Fruit fly (Drosophila melanogaster) whole organism, prepupa: ENCODE data around the gene mRpL45.

Experiments used
- CG10631 ChIP-seq: fragments of 200-800 bp; sonication (Bioruptor generic); optimal IDR thresholded peaks from 2 replicates; lab custom pipeline; 2016; ENCODE audit warnings: missing biosample characterization, missing genetic modification characterization
- CG11294 ChIP-seq: fragments of 200-800 bp; sonication (Bioruptor generic); IDR thresholded peaks from 2 replicates; pipeline ENCODE4 v1.3.6; 2022; ENCODE audit warnings: missing biosample characterization, missing genetic modification characterization
- CG31627 ChIP-seq: fragments of 200-800 bp; sonication (Bioruptor generic); optimal IDR thresholded peaks from 3 replicates; lab custom pipeline; 2016; ENCODE audit warnings: missing biosample characterization, missing genetic modification characterization
- CG6854 ChIP-seq: fragments of 200-800 bp; sonication (Bioruptor generic); optimal IDR thresholded peaks from 2 replicates; lab custom pipeline; 2017; ENCODE audit warnings: missing biosample characterization, mild to moderate bottlenecking, missing genetic modification characterization
- Gug ChIP-seq: fragments of 200-800 bp; sonication (Bioruptor generic); IDR thresholded peaks from 2 replicates; pipeline ENCODE4 v1.3.6; 2022; ENCODE audit warnings: missing biosample characterization, missing genetic modification characterization
- Sox15 ChIP-seq: fragments of 200-800 bp; sonication (Bioruptor generic); optimal IDR thresholded peaks from 3 replicates; lab custom pipeline; 2016; ENCODE audit warnings: missing biosample characterization, missing genetic modification characterization
- lz ChIP-seq: fragments of 200-800 bp; sonication (Bioruptor generic); optimal IDR thresholded peaks from 3 replicates; lab custom pipeline; 2016; ENCODE audit warnings: missing biosample characterization, missing genetic modification characterization
- svp ChIP-seq: fragments of 200-800 bp; sonication (Bioruptor generic); peaks from one replicate; lab custom pipeline; 2016; ENCODE audit warnings: missing biosample characterization, missing genetic modification characterization

DNA sequence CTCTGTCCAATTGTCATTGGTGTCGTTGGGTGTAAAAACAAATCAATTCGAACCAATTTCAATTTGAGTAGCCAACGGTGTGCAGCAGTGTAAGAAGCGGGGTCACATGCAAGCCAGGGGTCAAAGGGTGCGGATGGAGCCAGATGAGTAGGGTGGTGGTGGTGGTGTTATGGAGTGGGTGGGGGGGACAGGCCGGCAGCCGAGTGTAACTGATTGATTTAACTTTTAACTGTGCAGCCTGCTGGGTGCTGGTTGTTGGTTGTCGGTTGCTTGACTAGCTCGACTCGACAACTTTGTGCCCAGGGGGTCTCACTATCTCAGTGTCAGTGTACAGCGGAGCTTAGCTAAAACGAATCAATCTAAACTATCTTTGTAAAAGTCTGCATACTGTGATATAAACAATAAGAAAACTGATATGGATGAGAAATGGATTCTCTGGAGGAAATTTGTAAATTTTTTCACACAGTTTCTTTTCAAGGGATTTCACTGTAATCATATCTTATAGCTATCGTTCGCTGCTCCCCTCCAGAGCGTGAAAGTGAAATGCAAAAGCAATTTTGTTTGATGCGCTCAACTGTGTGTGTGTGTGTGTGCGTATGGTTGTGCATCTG is 20.8 kb upstream of the mRpL45 start:
- TF ChIP-seq Gug (GFP tag; lab: Robert Waterston, UW) (peak; percentile 77), CG10631 (GFP tag; lab: Kevin White, UChicago) (no peak), lz (GFP tag; lab: Kevin White, UChicago) (no peak), CG11294 (peak; percentile 76), Sox15 (GFP tag; lab: Kevin White, UChicago) (no peak), svp (GFP tag; lab: Kevin White, UChicago) (no peak), CG6854 (no peak), CG31627 (no peak)
